Worm (Caenorhabditis elegans) whole organism, young adult: Measurements from ENCODE around the gene yap-1.

Source experiments
- B0019.2 ChIP-seq: fragments of 200-800 bp; sonication (Bioruptor generic); conservative IDR thresholded peaks from 2 replicates; pipeline ENCODE4 v1.3.6; 2022; ENCODE audit warnings: missing genetic modification reagents, missing genetic modification characterization, missing compliant biosample characterization
- B0261.1 ChIP-seq: sonication (generic microtip); optimal IDR thresholded peaks from 2 replicates; lab custom pipeline; 2016; ENCODE audit warnings: mild to moderate bottlenecking, missing genetic modification characterization, moderate library complexity, missing compliant biosample characterization
- C06A6.2 ChIP-seq: fragments of 200-800 bp; sonication (Bioruptor generic); conservative IDR thresholded peaks from 2 replicates; pipeline ENCODE4 v1.3.6; 2022; ENCODE audit warnings: missing genetic modification characterization, missing compliant biosample characterization
- C17E4.6 ChIP-seq: fragments of 200-800 bp; sonication (Bioruptor generic); IDR thresholded peaks from 2 replicates; pipeline ENCODE4 v1.3.6; 2022; ENCODE audit warnings: missing genetic modification reagents, missing genetic modification characterization, missing compliant biosample characterization
- F55B11.4 ChIP-seq: sonication (generic microtip); optimal IDR thresholded peaks from 2 replicates; lab custom pipeline; 2016; ENCODE audit warnings: missing compliant biosample characterization, missing genetic modification characterization, borderline replicate concordance; ENCODE audit not compliant: insufficient read depth
- Y53G8AR.9 ChIP-seq: fragments of 200-800 bp; sonication (Bioruptor generic); conservative IDR thresholded peaks from 2 replicates; pipeline ENCODE4 v1.3.6; 2022; ENCODE audit warnings: missing genetic modification reagents, missing genetic modification characterization, missing compliant biosample characterization
- Y79H2A.3 ChIP-seq: fragments of 200-800 bp; sonication (Bioruptor generic); conservative IDR thresholded peaks from 2 replicates; pipeline ENCODE4 v1.3.6; 2022; ENCODE audit warnings: missing genetic modification reagents, missing genetic modification characterization, missing compliant biosample characterization
- ZK185.1 ChIP-seq: sonication (generic microtip); optimal IDR thresholded peaks from 2 replicates; lab custom pipeline; 2016; ENCODE audit warnings: mild to moderate bottlenecking, missing genetic modification characterization, missing compliant biosample characterization; ENCODE audit not compliant: poor library complexity, severe bottlenecking
- aptf-2 ChIP-seq: fragments of 200-800 bp; sonication (Bioruptor generic); conservative IDR thresholded peaks from 2 replicates; pipeline ENCODE4 v1.3.6; 2022; ENCODE audit warnings: missing genetic modification reagents, missing genetic modification characterization, missing compliant biosample characterization
- attf-6 ChIP-seq: fragments of 200-800 bp; sonication (Bioruptor generic); IDR thresholded peaks from 2 replicates; pipeline ENCODE4 v1.3.6; 2022; ENCODE audit warnings: missing genetic modification reagents, missing genetic modification characterization, missing compliant biosample characterization
- bed-1 ChIP-seq: fragments of 200-800 bp; sonication (Bioruptor generic); IDR thresholded peaks from 2 replicates; pipeline ENCODE4 v1.3.6; 2022; ENCODE audit warnings: missing genetic modification reagents, missing genetic modification characterization, missing compliant biosample characterization
- ceh-27 ChIP-seq: fragments of 200-800 bp; sonication (Bioruptor generic); optimal IDR thresholded peaks from 2 replicates; lab custom pipeline; 2018; ENCODE audit warnings: mild to moderate bottlenecking, missing genetic modification characterization, moderate library complexity, missing compliant biosample characterization
- ceh-40 ChIP-seq: fragments of 200-800 bp; sonication (Bioruptor generic); IDR thresholded peaks from 2 replicates; pipeline ENCODE4 v1.3.6; 2022; ENCODE audit warnings: missing genetic modification characterization, missing compliant biosample characterization
- ceh-91 ChIP-seq: fragments of 200-800 bp; sonication (Bioruptor generic); IDR thresholded peaks from 2 replicates; pipeline ENCODE4 v1.3.6; 2022; ENCODE audit warnings: missing genetic modification reagents, missing genetic modification characterization, missing compliant biosample characterization
- die-1 ChIP-seq: sonication (generic microtip); optimal IDR thresholded peaks from 2 replicates; lab custom pipeline; 2016; ENCODE audit warnings: missing genotype, mild to moderate bottlenecking, missing genetic modification characterization, missing compliant biosample characterization
- egrh-3 ChIP-seq: fragments of 200-800 bp; sonication (Bioruptor generic); IDR thresholded peaks from 2 replicates; pipeline ENCODE4 v1.3.6; 2022; ENCODE audit warnings: missing genetic modification reagents, missing genetic modification characterization, missing compliant biosample characterization
- fkh-3 ChIP-seq: sonication (generic microtip); optimal IDR thresholded peaks from 2 replicates; lab custom pipeline; 2016; ENCODE audit warnings: mild to moderate bottlenecking, missing genetic modification characterization, missing compliant biosample characterization
- gei-17 ChIP-seq: fragments of 200-800 bp; sonication (Bioruptor generic); optimal IDR thresholded peaks from 2 replicates; lab custom pipeline; 2018; ENCODE audit warnings: mild to moderate bottlenecking, missing genetic modification characterization, missing compliant biosample characterization
- him-1 ChIP-seq: sonication (generic microtip); optimal IDR thresholded peaks from 2 replicates; lab custom pipeline; 2016; ENCODE audit warnings: missing genotype, missing genetic modification reagents, missing genetic modification characterization, missing compliant biosample characterization
- hlh-12 ChIP-seq: sonication (generic microtip); optimal IDR thresholded peaks from 2 replicates; lab custom pipeline; 2016; ENCODE audit warnings: missing genetic modification characterization, missing compliant biosample characterization
- hlh-26 ChIP-seq: fragments of 200-800 bp; sonication (Bioruptor generic); conservative IDR thresholded peaks from 2 replicates; pipeline ENCODE4 v1.3.6; 2022; ENCODE audit warnings: missing genetic modification reagents, missing genetic modification characterization, missing compliant biosample characterization
- hmg-1.2 ChIP-seq: fragments of 200-800 bp; sonication (Bioruptor generic); IDR thresholded peaks from 2 replicates; pipeline ENCODE4 v1.3.6; 2022; ENCODE audit warnings: missing genetic modification reagents, missing genetic modification characterization, missing compliant biosample characterization
- lag-1 ChIP-seq: fragments of 200-800 bp; sonication (Bioruptor generic); IDR thresholded peaks from 2 replicates; pipeline ENCODE4 v1.3.6; 2022; ENCODE audit warnings: missing genetic modification reagents, missing genetic modification characterization, missing compliant biosample characterization
- lin-26 ChIP-seq: fragments of 200-800 bp; sonication (Bioruptor generic); IDR thresholded peaks from 2 replicates; pipeline ENCODE4 v1.3.6; 2022; ENCODE audit warnings: missing genetic modification reagents, missing genetic modification characterization, missing compliant biosample characterization
- lin-40 ChIP-seq: sonication (generic microtip); optimal IDR thresholded peaks from 2 replicates; lab custom pipeline; 2016; ENCODE audit warnings: missing genetic modification characterization, mild to moderate bottlenecking, missing compliant biosample characterization, missing genotype, missing genetic modification reagents
- lin-54 ChIP-seq: fragments of 200-800 bp; sonication (Bioruptor generic); optimal IDR thresholded peaks from 2 replicates; lab custom pipeline; 2018; ENCODE audit warnings: mild to moderate bottlenecking, missing genetic modification characterization, missing compliant biosample characterization
- madf-6 ChIP-seq: fragments of 200-800 bp; sonication (Bioruptor generic); IDR thresholded peaks from 2 replicates; pipeline ENCODE4 v1.3.6; 2022; ENCODE audit warnings: missing genetic modification reagents, missing genetic modification characterization, missing compliant biosample characterization
- mes-4 ChIP-seq: sonication (generic microtip); optimal IDR thresholded peaks from 2 replicates; lab custom pipeline; 2016; ENCODE audit warnings: missing genotype, missing genetic modification characterization, missing compliant biosample characterization
- mxl-1 ChIP-seq: sonication (generic microtip); optimal IDR thresholded peaks from 2 replicates; lab custom pipeline; 2016; ENCODE audit warnings: missing genetic modification characterization, missing compliant biosample characterization
- nhr-27 ChIP-seq: fragments of 200-800 bp; sonication (Bioruptor generic); optimal IDR thresholded peaks from 2 replicates; lab custom pipeline; 2018; ENCODE audit warnings: mild to moderate bottlenecking, missing genetic modification characterization, moderate library complexity, missing compliant biosample characterization
- nhr-90 ChIP-seq: sonication (generic microtip); optimal IDR thresholded peaks from 2 replicates; lab custom pipeline; 2016; ENCODE audit warnings: missing genotype, mild to moderate bottlenecking, missing genetic modification characterization, missing compliant biosample characterization
- pbrm-1 ChIP-seq: fragments of 200-800 bp; sonication (Bioruptor generic); IDR thresholded peaks from 2 replicates; pipeline ENCODE4 v1.3.6; 2022; ENCODE audit warnings: missing genetic modification reagents, missing genetic modification characterization, missing compliant biosample characterization
- rcor-1 ChIP-seq: fragments of 200-800 bp; sonication (Bioruptor generic); IDR thresholded peaks from 2 replicates; pipeline ENCODE4 v1.3.6; 2022; ENCODE audit warnings: missing genetic modification reagents, missing genetic modification characterization, missing compliant biosample characterization
- repo-1 ChIP-seq: sonication (generic microtip); optimal IDR thresholded peaks from 2 replicates; lab custom pipeline; 2017; ENCODE audit warnings: mild to moderate bottlenecking, missing genetic modification characterization, missing compliant biosample characterization
- rpc-1 ChIP-seq, 2 experiments: fragments of 150-350 bp in 1 of 2; sonication (generic microtip) in 1 of 2; optimal IDR thresholded peaks; 2 replicates each; lab custom pipeline; 2014 to 2018; ENCODE audit warnings: missing biosample characterization in 1 of 2, missing genetic modification characterization in 1 of 2, missing genetic modification reagents in 1 of 2, missing genotype in 1 of 2
- sdz-38 ChIP-seq: sonication (generic microtip); optimal IDR thresholded peaks from 2 replicates; lab custom pipeline; 2016; ENCODE audit warnings: missing genotype, missing genetic modification characterization, missing compliant biosample characterization
- sea-2 ChIP-seq: fragments of 200-800 bp; sonication (Bioruptor generic); IDR thresholded peaks from 2 replicates; pipeline ENCODE4 v1.3.6; 2022; ENCODE audit warnings: missing genetic modification characterization, missing compliant biosample characterization
- snpc-4 ChIP-seq, 5 experiments: fragments of 150-350 bp in 1 of 5; sonication (generic microtip) in 4 of 5; optimal IDR thresholded peaks; 2 replicates each; lab custom pipeline; 2014 to 2018; ENCODE audit warnings: missing genetic modification characterization in 5 of 5, missing biosample characterization in 3 of 5, antibody characterized with exemption in 2 of 5, mild to moderate bottlenecking in 2 of 5, missing compliant biosample characterization in 2 of 5, missing genotype in 2 of 5, moderate library complexity in 2 of 5, missing genetic modification reagents in 1 of 5
- somi-1 ChIP-seq: fragments of 200-800 bp; sonication (Bioruptor generic); optimal IDR thresholded peaks from 2 replicates; lab custom pipeline; 2018; ENCODE audit warnings: mild to moderate bottlenecking, missing genetic modification characterization, missing compliant biosample characterization
- unc-130 ChIP-seq: sonication (generic microtip); optimal IDR thresholded peaks from 2 replicates; lab custom pipeline; 2016; ENCODE audit warnings: missing genetic modification reagents, missing genetic modification characterization, missing compliant biosample characterization
- xnd-1 ChIP-seq: sonication (generic microtip); optimal IDR thresholded peaks from 2 replicates; lab custom pipeline; 2016; ENCODE audit warnings: missing genotype, missing genetic modification reagents, missing genetic modification characterization, missing compliant biosample characterization
- ztf-25 ChIP-seq: fragments of 200-800 bp; sonication (Bioruptor generic); IDR thresholded peaks from 2 replicates; pipeline ENCODE4 v1.3.6; 2022; ENCODE audit warnings: missing genetic modification reagents, missing genetic modification characterization, missing compliant biosample characterization
- ztf-28 ChIP-seq: fragments of 200-800 bp; sonication (Bioruptor generic); IDR thresholded peaks from 2 replicates; pipeline ENCODE4 v1.3.6; 2022; ENCODE audit warnings: missing genetic modification reagents, missing genetic modification characterization, missing compliant biosample characterization
- ztf-3 ChIP-seq: fragments of 200-800 bp; sonication (Bioruptor generic); optimal IDR thresholded peaks from 2 replicates; lab custom pipeline; 2018; ENCODE audit warnings: mild to moderate bottlenecking, missing genetic modification characterization, missing compliant biosample characterization
- ztf-6 ChIP-seq: fragments of 200-800 bp; sonication (Bioruptor generic); IDR thresholded peaks from 2 replicates; pipeline ENCODE4 v1.3.6; 2022; ENCODE audit warnings: missing genetic modification reagents, missing genetic modification characterization, missing compliant biosample characterization

yap-1 gene

DNA sequence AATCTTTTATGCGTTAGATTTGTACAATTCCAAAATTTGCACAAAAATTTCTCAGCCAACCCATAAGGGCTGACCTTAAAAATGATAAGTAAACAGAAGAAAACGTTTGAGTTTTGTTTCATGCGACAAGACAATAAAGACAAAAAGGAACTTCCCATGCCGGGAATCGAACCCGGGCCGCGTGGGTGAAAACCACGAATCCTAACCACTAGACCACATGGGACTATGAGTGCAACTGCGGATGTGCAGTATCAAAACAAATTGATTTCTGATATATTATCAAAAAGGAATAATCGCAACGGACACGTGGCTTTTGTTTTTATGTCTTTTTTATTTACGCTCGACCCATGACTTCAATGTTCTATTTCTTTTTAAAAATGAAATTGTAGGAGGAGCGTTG is 24.9 kb upstream of the yap-1 start (continued):
- TF ChIP-seq fkh-3 (tag; lab: Kevin White, UChicago) = peak; percentile 53
- TF ChIP-seq egrh-3 = no peak
- peak; percentile 55 for TF ChIP-seq hmg-1.2
- TF ChIP-seq C17E4.6 (GFP tag; lab: Robert Waterston, UW) = no peak
- TF ChIP-seq repo-1 (tag; lab: Kevin White, UChicago) = no peak
- TF ChIP-seq rpc-1 (optimal IDR thresholded peaks at IDR 0.05; lab: Kevin White, UChicago) = peak; percentile 69
- peak; percentile 74 for TF ChIP-seq rpc-1 (tag; optimal IDR thresholded peaks at IDR 0.05; lab: Kevin White, UChicago)
- peak; percentile 90 for TF ChIP-seq lin-26 (GFP tag; lab: Robert Waterston, UW)
- TF ChIP-seq Y53G8AR.9 = peak; percentile 57; the same call in 1 of the 2 replicates
- 0 out of 2 replicates have a peak, but pooled peaks have one; percentile 21 for TF ChIP-seq C06A6.2 (GFP tag; lab: Robert Waterston, UW)
- peak; percentile 68 for TF ChIP-seq nhr-90 (tag; lab: Kevin White, UChicago)
- TF ChIP-seq ceh-40 = no peak
- no peak for TF ChIP-seq F55B11.4
- no peak for TF ChIP-seq nhr-27 (tag; lab: Kevin White, UChicago)
- TF ChIP-seq pbrm-1 (GFP tag; lab: Robert Waterston, UW) = peak; percentile 73
- TF ChIP-seq attf-6 (GFP tag; lab: Robert Waterston, UW) = peak; percentile 73; the same call in 1 of the 2 replicates
- no peak for TF ChIP-seq hlh-12
- TF ChIP-seq sdz-38 (tag; lab: Kevin White, UChicago) = no peak
- TF ChIP-seq sea-2 = no peak
- no peak for TF ChIP-seq somi-1 (GFP tag; lab: Kevin White, UChicago)
- TF ChIP-seq Y79H2A.3 (GFP tag; lab: Robert Waterston, UW) = no peak
- TF ChIP-seq ztf-28 (GFP tag; lab: Robert Waterston, UW) = no peak
- no peak for TF ChIP-seq ceh-91 (GFP tag; lab: Robert Waterston, UW)
- no peak for TF ChIP-seq aptf-2 (GFP tag; lab: Robert Waterston, UW)
- no peak for TF ChIP-seq unc-130 (GFP tag; lab: Kevin White, UChicago)

DNA sequence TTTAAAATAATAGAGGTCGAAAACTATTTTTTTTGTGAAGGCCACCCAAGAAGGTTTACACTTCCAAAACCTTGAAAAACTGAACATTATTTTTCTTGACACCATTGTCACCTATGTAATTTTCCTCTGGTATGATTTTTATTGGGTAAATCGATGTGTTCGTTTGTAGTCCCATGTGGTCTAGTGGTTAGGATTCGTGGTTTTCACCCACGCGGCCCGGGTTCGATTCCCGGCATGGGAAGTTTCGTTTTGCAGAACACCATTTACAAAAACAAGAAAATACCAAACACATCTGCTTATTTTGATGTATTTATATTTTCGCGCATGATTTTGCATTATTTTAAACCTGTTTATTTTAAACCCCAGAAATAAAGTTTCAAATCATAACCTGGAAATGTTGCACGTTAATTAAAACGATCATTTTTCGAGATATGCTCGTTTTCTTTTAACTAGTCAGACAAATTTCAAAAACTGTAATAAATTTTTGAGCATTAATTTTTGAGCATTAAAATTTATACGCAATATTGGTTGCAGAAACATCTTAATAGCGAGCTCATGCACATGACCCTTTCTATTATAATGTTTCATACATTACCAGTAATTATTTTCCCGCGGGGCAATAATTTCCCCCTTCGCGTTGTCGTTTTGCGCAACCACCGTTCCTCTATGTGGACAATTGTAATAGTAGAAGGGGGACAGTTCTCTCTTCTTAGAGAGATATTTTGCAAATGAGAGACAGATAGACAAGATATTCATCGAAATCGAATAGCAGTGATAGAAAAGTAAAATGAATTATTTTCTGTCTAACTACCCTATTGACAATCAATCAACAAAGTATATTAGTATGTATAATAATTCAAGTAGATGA is 24.1 kb upstream of the yap-1 start:
- TF ChIP-seq nhr-90 (tag; lab: Kevin White, UChicago) (peak; percentile 41), ztf-25 (0 out of 2 replicates have a peak, but pooled peaks have one; percentile 39), lag-1 (no peak), pbrm-1 (GFP tag; lab: Robert Waterston, UW) (peak; percentile 86), gei-17 (peak; percentile 44), madf-6 (GFP tag; lab: Robert Waterston, UW) (peak; percentile 22; the same call in 1 of the 2 replicates), sea-2 (peak; percentile 35; the same call in 1 of the 2 replicates), attf-6 (GFP tag; lab: Robert Waterston, UW) (no peak), ztf-3 (no peak), ZK185.1 (tag; lab: Kevin White, UChicago) (peak; percentile 67), mes-4 (tag; lab: Kevin White, UChicago) (peak; percentile 50), B0019.2 (no peak), ceh-27 (GFP tag; lab: Kevin White, UChicago) (peak; percentile 43), die-1 (peak; percentile 76), xnd-1 (no peak), mxl-1 (peak; percentile 34), rcor-1 (GFP tag; lab: Robert Waterston, UW) (peak; percentile 48; the same call in 1 of the 2 replicates), ztf-6 (GFP tag; lab: Robert Waterston, UW) (0 out of 2 replicates have a peak, but pooled peaks have one; percentile 39), B0261.1 (tag; lab: Kevin White, UChicago) (peak; percentile 71), him-1 (tag; lab: Kevin White, UChicago) (peak; percentile 61), snpc-4 (GFP tag; optimal IDR thresholded peaks at IDR 0.05; lab: Kevin White, UChicago) (peak; percentile 44), snpc-4 (tag; optimal IDR thresholded peaks at IDR 0.05; lab: Kevin White, UChicago) (peak in 2 of 4 experiments; percentile 51 to 56), bed-1 (GFP tag; lab: Robert Waterston, UW) (no peak), lin-40 (tag; lab: Kevin White, UChicago) (peak; percentile 69), ceh-40 (peak; percentile 31; the same call in 1 of the 2 replicates), hlh-26 (GFP tag; lab: Robert Waterston, UW) (no peak), lin-54 (GFP tag; lab: Kevin White, UChicago) (peak; percentile 19)
